Fruit fly (Drosophila melanogaster) whole organism, embryonic: ENCODE measurements around the gene Son.

Experiments used
- ATbp ChIP-seq: fragments of 200-800 bp; sonication (Bioruptor generic); optimal IDR thresholded peaks from 2 replicates; lab custom pipeline; 2017; ENCODE audit warnings: missing biosample characterization, mild to moderate bottlenecking, missing genetic modification characterization, missing genetic modification reagents
- BEAF-32 ChIP-seq: fragments of 200-800 bp; sonication (Bioruptor generic); optimal IDR thresholded peaks from 3 replicates; lab custom pipeline; 2017; ENCODE audit warnings: missing biosample characterization, missing genetic modification characterization, mild to moderate bottlenecking, moderate library complexity, missing genetic modification reagents
- CG10267 ChIP-seq: fragments of 200-800 bp; sonication (Bioruptor generic); optimal IDR thresholded peaks from 2 replicates; lab custom pipeline; 2018; ENCODE audit warnings: missing biosample characterization, mild to moderate bottlenecking, missing genetic modification characterization, moderate library complexity
- CG10543 ChIP-seq: fragments of 200-800 bp; sonication (Bioruptor generic); optimal IDR thresholded peaks from 3 replicates; lab custom pipeline; 2017; ENCODE audit warnings: missing biosample characterization, mild to moderate bottlenecking, missing genetic modification characterization, moderate library complexity
- CG12744 ChIP-seq: fragments of 200-800 bp; sonication (Bioruptor generic); optimal IDR thresholded peaks from 2 replicates; lab custom pipeline; 2016; ENCODE audit warnings: missing biosample characterization, missing genetic modification characterization
- CG12769 ChIP-seq: fragments of 200-800 bp; sonication (Bioruptor generic); optimal IDR thresholded peaks from 2 replicates; lab custom pipeline; 2019; ENCODE audit warnings: missing biosample characterization, mild to moderate bottlenecking, missing genetic modification characterization, moderate library complexity
- CG17385 ChIP-seq: fragments of 200-800 bp; sonication (Bioruptor generic); optimal IDR thresholded peaks from 3 replicates; lab custom pipeline; 2018; ENCODE audit warnings: missing biosample characterization, mild to moderate bottlenecking, missing genetic modification characterization
- CG17912 ChIP-seq: fragments of 200-800 bp; sonication (Bioruptor generic); optimal IDR thresholded peaks from 2 replicates; lab custom pipeline; 2018; ENCODE audit warnings: missing biosample characterization, mild to moderate bottlenecking, missing genetic modification characterization
- CG2129 ChIP-seq: fragments of 200-800 bp; sonication (Bioruptor generic); IDR thresholded peaks from 2 replicates; pipeline ENCODE4 v1.3.6; 2022; ENCODE audit warnings: missing biosample characterization, missing genetic modification characterization; ENCODE audit not compliant: partially characterized antibody
- CG2202 ChIP-seq: fragments of 200-800 bp; sonication (Bioruptor generic); optimal IDR thresholded peaks from 2 replicates; lab custom pipeline; 2018; ENCODE audit warnings: missing biosample characterization, mild to moderate bottlenecking, missing genetic modification characterization
- CG32532 ChIP-seq: fragments of 200-800 bp; sonication (Bioruptor generic); IDR thresholded peaks from 2 replicates; pipeline ENCODE4 v1.3.6; 2022; ENCODE audit warnings: missing biosample characterization, missing genetic modification characterization
- CG34376 ChIP-seq: fragments of 200-800 bp; sonication (Bioruptor generic); optimal IDR thresholded peaks from 2 replicates; lab custom pipeline; 2018; ENCODE audit warnings: missing biosample characterization, mild to moderate bottlenecking, missing genetic modification characterization
- CG34422 ChIP-seq: fragments of 200-800 bp; sonication (Bioruptor generic); IDR thresholded peaks from 3 replicates; pipeline ENCODE4 v1.3.6; 2022; ENCODE audit warnings: missing biosample characterization, missing genetic modification characterization
- CG4360 ChIP-seq: fragments of 200-800 bp; sonication (Bioruptor generic); IDR thresholded peaks from 2 replicates; pipeline ENCODE4 v1.3.6; 2022; ENCODE audit warnings: missing biosample characterization, missing genetic modification characterization
- CG7372 ChIP-seq: fragments of 200-800 bp; sonication (Bioruptor generic); IDR thresholded peaks from 2 replicates; pipeline ENCODE4 v1.3.6; 2022; ENCODE audit warnings: missing biosample characterization, missing genetic modification characterization
- CG7786 ChIP-seq: fragments of 200-800 bp; sonication (Bioruptor generic); optimal IDR thresholded peaks from 2 replicates; lab custom pipeline; 2016; ENCODE audit warnings: missing biosample characterization, missing genetic modification characterization
- CG8290 ChIP-seq, 3 experiments: fragments of 200-800 bp; sonication (Bioruptor generic); optimal IDR thresholded peaks; 2 replicates each; lab custom pipeline; 2016 to 2019; ENCODE audit warnings: missing biosample characterization in 3 of 3, missing genetic modification characterization in 3 of 3, mild to moderate bottlenecking in 2 of 3, moderate library complexity in 1 of 3
- CG8478 ChIP-seq: fragments of >200 bp; optimal IDR thresholded peaks from 2 replicates; lab custom pipeline; 2018
- E2f2 ChIP-seq: fragments of 200-800 bp; sonication (Bioruptor generic); IDR thresholded peaks from 2 replicates; pipeline ENCODE4 v1.3.6; 2022; ENCODE audit warnings: missing biosample characterization, missing genetic modification characterization
- H15 ChIP-seq: fragments of 200-800 bp; sonication (Bioruptor generic); IDR thresholded peaks from 3 replicates; pipeline ENCODE4 v1.3.6; 2022; ENCODE audit warnings: missing biosample characterization, missing genetic modification characterization
- Hr78 ChIP-seq, 2 experiments: fragments of 200-800 bp in 1 of 2; fragments of >200 bp in 1 of 2; sonication (Bioruptor generic) in 1 of 2; optimal IDR thresholded peaks; 2 replicates each; lab custom pipeline; 2017 to 2019; ENCODE audit warnings: missing biosample characterization in 2 of 2, missing genetic modification characterization in 2 of 2, mild to moderate bottlenecking in 1 of 2, moderate library complexity in 1 of 2
- MESR4 ChIP-seq: fragments of 200-800 bp; sonication (Bioruptor generic); optimal IDR thresholded peaks from 2 replicates; lab custom pipeline; 2018; ENCODE audit warnings: missing biosample characterization, mild to moderate bottlenecking, missing genetic modification characterization, moderate library complexity
- Med ChIP-seq: fragments of 200-800 bp; sonication (Bioruptor generic); peaks from one replicate; lab custom pipeline; 2016; ENCODE audit warnings: missing biosample characterization, missing genetic modification characterization, mild to moderate bottlenecking, inconsistent platforms, moderate library complexity
- Nf-YA ChIP-seq: fragments of 200-800 bp; sonication (Bioruptor generic); IDR thresholded peaks from 2 replicates; pipeline ENCODE4 v1.3.6; 2022; ENCODE audit warnings: missing biosample characterization, missing genetic modification characterization
- Nf-YC ChIP-seq: fragments of 200-800 bp; optimal IDR thresholded peaks from 3 replicates; lab custom pipeline; 2019; ENCODE audit warnings: missing biosample characterization, mild to moderate bottlenecking, missing genetic modification characterization, moderate library complexity
- Opbp ChIP-seq: fragments of 200-800 bp; sonication (Bioruptor generic); IDR thresholded peaks from 3 replicates; pipeline ENCODE4 v1.3.6; 2022; ENCODE audit warnings: missing biosample characterization, missing genetic modification characterization; ENCODE audit not compliant: partially characterized antibody
- Optix ChIP-seq: fragments of 200-800 bp; sonication (Bioruptor generic); IDR thresholded peaks from 3 replicates; pipeline ENCODE4 v1.3.6; 2022; ENCODE audit warnings: missing biosample characterization, missing genetic modification characterization
- Pdp1 ChIP-seq, 2 experiments: fragments of 200-800 bp; sonication (Bioruptor generic); optimal IDR thresholded peaks; 3 replicates each; lab custom pipeline; 2016; ENCODE audit warnings: missing biosample characterization in 2 of 2, missing genetic modification characterization in 2 of 2, mild to moderate bottlenecking in 1 of 2, moderate library complexity in 1 of 2
- Rfx ChIP-seq: fragments of 200-800 bp; sonication (Bioruptor generic); IDR thresholded peaks from 2 replicates; pipeline ENCODE4 v1.3.6; 2022; ENCODE audit warnings: missing biosample characterization, missing genetic modification characterization
- Sry-δ ChIP-seq: fragments of 200-800 bp; sonication (Bioruptor generic); optimal IDR thresholded peaks from 2 replicates; lab custom pipeline; 2016; ENCODE audit warnings: missing biosample characterization, missing genetic modification characterization
- Ssrp ChIP-seq: fragments of 200-800 bp; sonication (Bioruptor generic); optimal IDR thresholded peaks from 2 replicates; lab custom pipeline; 2018; ENCODE audit warnings: missing biosample characterization, mild to moderate bottlenecking, missing genetic modification characterization, moderate library complexity
- Tbp ChIP-seq: fragments of >200 bp; optimal IDR thresholded peaks from 2 replicates; lab custom pipeline; 2018; ENCODE audit warnings: missing biosample characterization, missing genetic modification characterization
- Xbp1 ChIP-seq: fragments of 200-800 bp; sonication (Bioruptor generic); optimal IDR thresholded peaks from 3 replicates; lab custom pipeline; 2016; ENCODE audit warnings: missing biosample characterization, mild to moderate bottlenecking, missing genetic modification characterization
- YL-1 ChIP-seq: fragments of 200-800 bp; sonication (Bioruptor generic); optimal IDR thresholded peaks from 3 replicates; lab custom pipeline; 2017; ENCODE audit warnings: missing biosample characterization, mild to moderate bottlenecking, missing genetic modification characterization
- bbx ChIP-seq: fragments of 200-800 bp; sonication (Bioruptor generic); IDR thresholded peaks from 2 replicates; pipeline ENCODE4 v1.3.6; 2022; ENCODE audit warnings: missing biosample characterization, missing genetic modification characterization; ENCODE audit not compliant: partially characterized antibody
- bsh ChIP-seq, 2 experiments: fragments of 200-800 bp; sonication (Bioruptor generic); optimal IDR thresholded peaks; 2 replicates each; lab custom pipeline; 2017 to 2018; ENCODE audit warnings: mild to moderate bottlenecking in 2 of 2, missing biosample characterization in 2 of 2, missing genetic modification characterization in 2 of 2, moderate library complexity in 1 of 2
- cwo ChIP-seq: fragments of 200-800 bp; sonication (Bioruptor generic); optimal IDR thresholded peaks from 3 replicates; lab custom pipeline; 2017; ENCODE audit warnings: missing biosample characterization, missing genetic modification characterization, mild to moderate bottlenecking, moderate library complexity, missing genetic modification reagents
- kah ChIP-seq: fragments of 200-800 bp; sonication (Bioruptor generic); optimal IDR thresholded peaks from 2 replicates; lab custom pipeline; 2018; ENCODE audit warnings: missing biosample characterization, mild to moderate bottlenecking, missing genetic modification characterization
- lbe ChIP-seq: fragments of 200-800 bp; sonication (Bioruptor generic); optimal IDR thresholded peaks from 2 replicates; lab custom pipeline; 2016; ENCODE audit warnings: missing biosample characterization, mild to moderate bottlenecking, missing genetic modification characterization
- phol ChIP-seq: fragments of 200-800 bp; sonication (Bioruptor generic); optimal IDR thresholded peaks from 3 replicates; lab custom pipeline; 2018; ENCODE audit warnings: missing biosample characterization, mild to moderate bottlenecking, missing genetic modification characterization, moderate library complexity
- ranshi ChIP-seq: fragments of 200-800 bp; sonication (Bioruptor generic); IDR thresholded peaks from 2 replicates; pipeline ENCODE4 v1.3.6; 2022; ENCODE audit warnings: missing biosample characterization, missing genetic modification characterization
- repo ChIP-seq: fragments of 200-800 bp; sonication (Bioruptor generic); optimal IDR thresholded peaks from 2 replicates; lab custom pipeline; 2016; ENCODE audit warnings: missing biosample characterization, missing genetic modification characterization
- sd ChIP-seq: fragments of 200-800 bp; sonication (Bioruptor generic); optimal IDR thresholded peaks from 3 replicates; lab custom pipeline; 2018; ENCODE audit warnings: missing biosample characterization, mild to moderate bottlenecking, missing genetic modification characterization, moderate library complexity
- sens ChIP-seq: fragments of 200-800 bp; sonication (Bioruptor generic); peaks from one replicate; lab custom pipeline; 2016; ENCODE audit warnings: missing biosample characterization, missing genetic modification characterization
- sens-2 ChIP-seq: fragments of 200-800 bp; sonication (Bioruptor generic); IDR thresholded peaks from 2 replicates; pipeline ENCODE4 v1.3.6; 2022; ENCODE audit warnings: missing biosample characterization, missing genetic modification characterization
- tll ChIP-seq, 2 experiments: fragments of 200-800 bp in 1 of 2; fragments of >200 bp in 1 of 2; sonication (Bioruptor generic) in 1 of 2; optimal IDR thresholded peaks; 2 replicates each; lab custom pipeline; 2017 to 2019; ENCODE audit warnings: missing biosample characterization in 2 of 2, missing genetic modification characterization in 2 of 2, mild to moderate bottlenecking in 1 of 2, moderate library complexity in 1 of 2
- trem ChIP-seq: fragments of 200-800 bp; optimal IDR thresholded peaks from 3 replicates; lab custom pipeline; 2019; ENCODE audit warnings: missing biosample characterization, mild to moderate bottlenecking, missing genetic modification characterization, moderate library complexity
- zen2 ChIP-seq: fragments of 200-800 bp; sonication (Bioruptor generic); IDR thresholded peaks from 3 replicates; pipeline ENCODE4 v1.3.6; 2022; ENCODE audit warnings: missing biosample characterization, missing genetic modification characterization; ENCODE audit not compliant: partially characterized antibody

Gene Son

DNA sequence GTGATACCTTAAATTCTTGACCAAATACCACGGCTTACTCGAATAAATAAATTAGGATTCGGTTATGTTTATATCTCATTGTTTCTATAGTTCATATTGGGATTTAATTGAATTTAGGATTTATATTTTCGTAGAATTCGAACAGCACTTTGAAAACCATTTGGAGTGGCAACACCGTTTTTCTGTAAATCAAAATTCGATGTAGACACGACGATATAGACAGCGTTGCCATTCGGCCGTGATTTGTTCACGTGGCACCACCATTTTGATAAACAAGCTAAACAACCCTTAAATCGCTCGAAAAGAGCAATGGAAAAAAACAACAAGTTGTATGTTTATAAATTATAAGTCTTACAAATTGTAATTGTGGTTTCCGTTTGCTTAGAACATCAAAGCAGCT is 50.8 kb downstream of the Son start (continued):
- TF ChIP-seq bbx (GFP tag; lab: Robert Waterston, UW) (peak; percentile 11; the same call in 1 of the 2 replicates), CG12744 (GFP tag; lab: Kevin White, UChicago) (no peak), phol (tag; lab: Kevin White, UChicago) (peak; percentile 76), E2f2 (peak; percentile 76), sens (peak; percentile 80), Tbp (GFP tag; lab: Kevin White, UChicago) (peak; percentile 33), CG34376 (GFP tag; lab: Kevin White, UChicago) (peak; percentile 23), CG8290 (GFP tag; optimal IDR thresholded peaks at IDR 0.05; lab: Kevin White, UChicago) (no peak), CG8290 (tag; optimal IDR thresholded peaks at IDR 0.05; lab: Kevin White, UChicago) (peak in 1 of 2 experiments; percentile 13), Nf-YC (tag; lab: Kevin White, UChicago) (peak; percentile 57), ranshi (GFP tag; lab: Robert Waterston, UW) (no peak), Sry-δ (GFP tag; lab: Kevin White, UChicago) (peak; percentile 8), BEAF-32 (peak; percentile 65), Xbp1 (GFP tag; lab: Kevin White, UChicago) (peak; percentile 24), CG2202 (tag; lab: Kevin White, UChicago) (no peak), MESR4 (GFP tag; lab: Kevin White, UChicago) (peak; percentile 8), Opbp (GFP tag; lab: Robert Waterston, UW) (peak; percentile 33; the same call in 1 of the 3 replicates), CG4360 (GFP tag; lab: Robert Waterston, UW) (no peak), tll (GFP tag; optimal IDR thresholded peaks at IDR 0.05; lab: Kevin White, UChicago) (peak in 1 of 2 experiments; percentile 3), H15 (GFP tag; lab: Robert Waterston, UW) (no peak), trem (peak; percentile 38), Rfx (no peak), CG2129 (no peak), lbe (GFP tag; lab: Kevin White, UChicago) (peak; percentile 33), CG10267 (tag; lab: Kevin White, UChicago) (peak; percentile 3), CG17912 (GFP tag; lab: Kevin White, UChicago) (no peak)

DNA sequence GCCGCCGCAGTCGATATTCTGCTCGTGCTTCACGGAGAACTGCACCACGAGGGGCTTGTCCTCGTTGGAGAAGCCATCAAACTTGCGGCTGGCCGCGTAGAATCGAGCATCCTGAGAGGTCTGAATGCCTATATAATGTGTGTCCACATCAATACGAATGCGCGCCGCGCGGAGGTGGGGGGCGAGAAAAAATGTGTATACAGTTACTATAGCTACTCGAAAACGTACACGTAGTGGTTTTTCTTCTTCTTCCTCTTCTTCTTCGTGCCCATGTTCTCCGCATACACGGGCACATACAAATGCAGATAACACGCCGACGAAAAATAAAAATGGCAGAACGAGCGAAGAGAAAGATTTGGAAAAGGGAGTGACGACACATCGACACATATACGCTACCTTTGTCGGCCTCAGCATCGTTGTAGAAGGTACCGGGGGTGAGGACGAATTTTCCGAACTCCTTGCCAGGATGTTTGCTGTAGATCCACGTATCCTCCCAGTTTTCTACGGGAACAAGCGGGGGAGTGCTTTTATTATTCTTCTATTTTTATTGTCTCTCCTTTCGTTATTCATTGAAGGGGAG is 52.3 kb downstream of the Son start:
- TF ChIP-seq Ssrp (tag; lab: Kevin White, UChicago), result peak; percentile 9
- TF ChIP-seq Optix (GFP tag; lab: Robert Waterston, UW), result no peak
- TF ChIP-seq Pdp1 (GFP tag; optimal IDR thresholded peaks at IDR 0.05; lab: Kevin White, UChicago), result peak in 1 of 2 experiments; percentile 25
- no peak for TF ChIP-seq ATbp (GFP tag; lab: Kevin White, UChicago)
- TF ChIP-seq CG34422 (GFP tag; lab: Robert Waterston, UW), result no peak
- no peak for TF ChIP-seq Nf-YA (GFP tag; lab: Robert Waterston, UW)
- TF ChIP-seq sd (tag; lab: Kevin White, UChicago), result peak; percentile 71
- no peak for TF ChIP-seq tll (GFP tag; optimal IDR thresholded peaks at IDR 0.05; lab: Kevin White, UChicago)
- peak; percentile 85 for TF ChIP-seq kah (GFP tag; lab: Kevin White, UChicago)
- TF ChIP-seq CG8478 (lab: Kevin White, UChicago), result no peak
- TF ChIP-seq Med (GFP tag; lab: Kevin White, UChicago), result peak; percentile 70
- TF ChIP-seq CG12769 (tag; lab: Kevin White, UChicago), result peak; percentile 10
- no peak for TF ChIP-seq repo
- no peak for TF ChIP-seq CG32532
- peak; percentile 13 for TF ChIP-seq cwo (GFP tag; lab: Kevin White, UChicago)
- no peak for TF ChIP-seq Hr78 (GFP tag; optimal IDR thresholded peaks at IDR 0.05; lab: Kevin White, UChicago)
- peak; percentile 5 for TF ChIP-seq CG7786 (GFP tag; lab: Kevin White, UChicago)
- TF ChIP-seq CG7372 (GFP tag; lab: Robert Waterston, UW), result no peak
- peak; percentile 86 for TF ChIP-seq YL-1 (GFP tag; lab: Kevin White, UChicago)
- no peak for TF ChIP-seq zen2 (GFP tag; lab: Robert Waterston, UW)
- peak; percentile 98 for TF ChIP-seq CG17385 (GFP tag; lab: Kevin White, UChicago)
- TF ChIP-seq sens-2 (GFP tag; lab: Robert Waterston, UW), result no peak
- peak in 1 of 2 experiments; percentile 18 for TF ChIP-seq bsh (GFP tag; optimal IDR thresholded peaks at IDR 0.05; lab: Kevin White, UChicago)
- no peak for TF ChIP-seq CG8290 (GFP tag; optimal IDR thresholded peaks at IDR 0.05; lab: Kevin White, UChicago)
- TF ChIP-seq CG8290 (tag; optimal IDR thresholded peaks at IDR 0.05; lab: Kevin White, UChicago), result peak in 1 of 2 experiments; percentile 23
- TF ChIP-seq CG10543, result peak; percentile 22
